Worm (Caenorhabditis elegans) whole organism, late embryonic: ENCODE data around the gene F15D4.6.

ENCODE experiments used
- ama-1 ChIP-seq: fragments of 150-350 bp; optimal IDR thresholded peaks from 2 replicates; lab custom pipeline; 2014
- dmd-4 ChIP-seq: sonication (generic microtip); optimal IDR thresholded peaks from 2 replicates; lab custom pipeline; 2016; ENCODE audit warnings: borderline replicate concordance, missing genetic modification characterization, missing compliant biosample characterization
- fkh-6 ChIP-seq: sonication (generic microtip); optimal IDR thresholded peaks from 2 replicates; lab custom pipeline; 2016; ENCODE audit warnings: missing genetic modification characterization, missing compliant biosample characterization
- hlh-30 ChIP-seq: sonication (generic microtip); optimal IDR thresholded peaks from 2 replicates; lab custom pipeline; 2017; ENCODE audit warnings: antibody characterized with exemption, missing genetic modification characterization, missing compliant biosample characterization; ENCODE audit not compliant: insufficient read depth
- pag-3 ChIP-seq: sonication (generic microtip); optimal IDR thresholded peaks from 2 replicates; lab custom pipeline; 2016; ENCODE audit warnings: missing compliant biosample characterization, missing genetic modification characterization, borderline replicate concordance
- pha-4 ChIP-seq: fragments of 150-350 bp; optimal IDR thresholded peaks from 2 replicates; lab custom pipeline; 2018; ENCODE audit warnings: missing biosample characterization, missing genetic modification reagents, missing genetic modification characterization
- ref-2 ChIP-seq: sonication (generic microtip); optimal IDR thresholded peaks from 2 replicates; lab custom pipeline; 2016; ENCODE audit warnings: missing genetic modification characterization, missing compliant biosample characterization
- sox-4 ChIP-seq: sonication (generic microtip); optimal IDR thresholded peaks from 2 replicates; lab custom pipeline; 2017; ENCODE audit warnings: mild to moderate bottlenecking, missing genetic modification characterization, inconsistent platforms, missing compliant biosample characterization
- tbx-2 ChIP-seq: sonication (generic microtip); optimal IDR thresholded peaks from 2 replicates; lab custom pipeline; 2016; ENCODE audit warnings: missing genetic modification characterization, missing compliant biosample characterization
- unc-55 ChIP-seq: sonication (generic microtip); optimal IDR thresholded peaks from 2 replicates; lab custom pipeline; 2017; ENCODE audit warnings: missing biosample characterization, missing genetic modification reagents, missing genetic modification characterization

DNA sequence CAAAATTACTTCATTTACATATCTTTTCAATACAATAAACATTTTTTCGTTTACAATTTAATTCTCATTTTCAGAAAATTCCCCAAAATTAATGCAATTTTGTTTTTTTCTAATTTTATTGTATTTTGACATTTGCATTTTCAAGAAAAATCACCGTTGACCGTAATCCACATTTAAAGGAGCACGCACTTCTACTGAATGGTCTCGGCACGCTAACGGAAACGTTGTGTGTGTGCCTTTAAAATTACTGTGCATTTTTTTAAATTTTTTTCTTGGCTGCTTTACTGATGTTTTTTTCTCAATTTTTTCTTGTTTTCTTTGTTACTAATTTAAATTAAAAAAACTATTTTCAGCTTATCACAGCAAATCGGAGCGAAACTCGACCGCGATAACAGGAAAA, 11.6 kb downstream of the F15D4.6 start:
- TF ChIP-seq dmd-4 (tag; lab: Kevin White, UChicago) (no peak), pag-3 (tag; lab: Kevin White, UChicago) (no peak), sox-4 (tag; lab: Kevin White, UChicago) (no peak), tbx-2 (tag; lab: Kevin White, UChicago) (no peak), ref-2 (no peak), fkh-6 (tag; lab: Kevin White, UChicago) (no peak), ama-1 (lab: Kevin White, UChicago) (no peak), pha-4 (no peak), unc-55 (GFP tag; lab: Kevin White, UChicago) (no peak), hlh-30 (tag; lab: Kevin White, UChicago) (no peak)
